Fruit fly (Drosophila melanogaster): ENCODE data around the gene CG12645.

DNA sequence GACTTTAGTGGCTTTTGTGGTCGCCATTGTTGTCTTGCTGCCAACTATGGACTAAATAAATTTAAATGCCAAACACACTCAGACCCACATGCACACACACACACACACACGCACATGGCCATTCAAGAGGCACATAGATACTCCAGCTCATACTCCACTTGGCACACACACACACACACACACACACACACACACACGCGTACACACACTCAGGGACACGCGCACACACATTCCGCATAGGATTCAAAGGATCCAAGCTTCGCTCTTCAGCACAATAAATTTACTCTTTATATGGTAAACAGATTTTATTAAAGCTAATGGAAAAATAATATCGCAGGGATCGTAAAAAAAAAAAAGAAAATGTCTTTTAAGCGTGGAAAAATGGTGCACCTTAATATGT lies 29.5 kb downstream of the CG12645 start:
- no peak for TF ChIP-seq CG8478 (optimal IDR thresholded peaks at IDR 0.05)
- no peak for TF ChIP-seq CTCF (optimal IDR thresholded peaks at IDR 0.05)

Data from S2 (cell line).